Fruit fly (Drosophila melanogaster): Measurements from ENCODE around the gene scaf6.

DNA sequence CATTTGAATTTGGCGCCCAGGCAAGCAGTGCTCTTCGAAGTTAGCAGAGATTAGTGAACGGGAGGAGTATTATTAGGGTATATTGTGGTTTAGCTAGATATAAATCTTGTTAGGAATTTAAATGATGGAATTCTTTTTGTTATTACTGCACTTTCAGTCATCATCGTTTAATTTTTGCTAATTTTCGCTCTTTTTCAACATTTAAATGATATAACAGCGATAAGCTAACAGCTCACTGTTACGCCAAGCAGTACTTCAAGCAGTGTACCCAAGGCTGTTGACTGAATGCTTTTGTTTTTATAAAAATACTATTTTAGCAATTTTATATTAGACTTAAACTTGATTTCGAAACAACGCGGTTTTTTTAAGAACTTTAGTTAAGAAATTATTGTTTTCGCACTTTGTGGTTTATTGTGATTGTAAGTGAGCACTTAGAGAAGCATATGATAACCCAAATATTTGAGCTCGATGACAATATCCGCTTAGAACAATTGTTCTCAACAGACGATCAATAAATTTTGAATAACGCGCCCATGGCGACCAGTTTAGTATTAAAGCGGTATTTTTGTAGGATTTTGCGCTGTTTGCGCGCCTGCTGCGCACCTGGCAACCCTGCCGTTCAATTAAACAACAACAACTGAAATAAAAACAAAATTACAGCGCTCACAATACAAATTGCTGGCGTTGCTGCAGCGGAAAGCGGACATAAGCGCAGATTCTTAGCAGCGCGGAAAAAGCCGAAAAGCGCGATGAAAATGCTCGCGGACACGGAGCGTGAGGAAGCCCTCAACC, 8.5 kb upstream of the scaf6 start:
- TF ChIP-seq CG8478 (optimal IDR thresholded peaks at IDR 0.05) (no peak), CTCF (optimal IDR thresholded peaks at IDR 0.05) (no peak)

Measured in S2 (cell line).